Worm (Caenorhabditis elegans) whole organism, midembryonic: ENCODE data around the gene gakh-1.

Experiments
- cog-1 ChIP-seq: sonication (generic microtip); optimal IDR thresholded peaks from 2 replicates; lab custom pipeline; 2016; ENCODE audit warnings: missing genetic modification characterization, missing compliant biosample characterization
- flt-1 ChIP-seq: fragments of 200-800 bp; sonication (Bioruptor generic); IDR thresholded peaks from 2 replicates; pipeline ENCODE4 v1.3.6; 2022; ENCODE audit warnings: missing genetic modification characterization, missing compliant biosample characterization
- med-1 ChIP-seq: sonication (generic microtip); optimal IDR thresholded peaks from 2 replicates; lab custom pipeline; 2017; ENCODE audit warnings: missing genetic modification characterization, mild to moderate bottlenecking, missing compliant biosample characterization, antibody characterized with exemption, missing genetic modification reagents; ENCODE audit not compliant: insufficient read depth
- ref-1 ChIP-seq: fragments of 200-800 bp; sonication (Bioruptor generic); conservative IDR thresholded peaks from 2 replicates; pipeline ENCODE4 v1.3.6; 2022; ENCODE audit warnings: missing genetic modification reagents, missing genetic modification characterization, missing compliant biosample characterization
- tab-1 ChIP-seq: fragments of 200-800 bp; sonication (Bioruptor generic); IDR thresholded peaks from 2 replicates; pipeline ENCODE4 v1.3.6; 2022; ENCODE audit warnings: missing genetic modification characterization, missing compliant biosample characterization
- ztf-23 ChIP-seq: fragments of 200-800 bp; sonication (Bioruptor generic); IDR thresholded peaks from 2 replicates; pipeline ENCODE4 v1.3.6; 2022; ENCODE audit warnings: missing genetic modification reagents, missing genetic modification characterization, missing compliant biosample characterization
- ztf-29 ChIP-seq: fragments of 200-800 bp; sonication (Bioruptor generic); IDR thresholded peaks from 2 replicates; pipeline ENCODE4 v1.3.6; 2022; ENCODE audit warnings: missing genetic modification reagents, missing genetic modification characterization, missing compliant biosample characterization

DNA sequence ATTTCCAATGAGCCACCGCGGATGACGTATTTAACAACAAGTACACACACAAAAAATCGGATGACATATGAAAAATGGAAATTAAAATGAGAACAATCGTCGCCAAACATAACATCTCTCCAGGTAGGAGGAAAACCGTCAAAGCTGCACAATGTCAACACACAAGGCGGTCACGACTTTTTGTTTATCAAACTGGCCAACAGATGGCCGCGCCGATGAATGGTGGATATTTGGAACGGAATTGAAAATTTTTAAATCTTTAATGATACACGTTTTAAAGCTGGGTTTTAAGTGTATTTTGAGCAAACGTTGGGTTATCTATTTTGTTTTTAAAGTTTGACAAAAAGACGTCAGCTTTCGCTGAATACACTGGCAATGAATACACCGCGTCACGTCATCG, 1.0 kb upstream of the gakh-1 start:
- TF ChIP-seq tab-1 (no peak), cog-1 (no peak), flt-1 (GFP tag; lab: Robert Waterston, UW) (no peak), ref-1 (GFP tag; lab: Robert Waterston, UW) (no peak), ztf-23 (GFP tag; lab: Robert Waterston, UW) (no peak), ztf-29 (GFP tag; lab: Robert Waterston, UW) (no peak), med-1 (GFP tag; lab: Kevin White, UChicago) (no peak)
